Fruit fly (Drosophila melanogaster): ENCODE results near the gene CG14960.

DNA sequence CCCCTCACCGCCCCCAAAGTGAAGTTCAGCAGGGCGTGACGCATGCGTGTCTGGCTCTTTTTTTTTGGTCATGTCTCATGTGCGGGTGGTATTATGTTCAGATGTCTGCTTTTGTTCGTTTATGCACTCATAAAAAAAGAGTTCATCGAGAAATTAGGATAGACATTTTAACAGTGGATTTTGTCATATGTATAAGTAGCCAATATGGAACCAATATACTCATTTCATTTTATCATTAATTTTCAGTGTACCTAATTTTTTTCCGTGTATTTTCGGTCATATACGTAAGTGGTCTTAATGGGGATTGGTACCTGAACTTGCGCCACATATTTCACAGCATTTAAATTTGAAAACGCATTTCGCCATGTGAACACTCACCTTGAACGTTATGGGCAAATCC is 29.5 kb downstream of the CG14960 start:
- no peak for TF ChIP-seq CG8478 (optimal IDR thresholded peaks at IDR 0.05)
- TF ChIP-seq CTCF (optimal IDR thresholded peaks at IDR 0.05): no peak

Measured in S2 (cell line).